Fruit fly (Drosophila melanogaster): ENCODE results near the gene ATPsynCF6.
A peak's percentile ranks its signal among the peaks of the same experiment; 100 is the strongest.

The ATPsynCF6 gene

DNA sequence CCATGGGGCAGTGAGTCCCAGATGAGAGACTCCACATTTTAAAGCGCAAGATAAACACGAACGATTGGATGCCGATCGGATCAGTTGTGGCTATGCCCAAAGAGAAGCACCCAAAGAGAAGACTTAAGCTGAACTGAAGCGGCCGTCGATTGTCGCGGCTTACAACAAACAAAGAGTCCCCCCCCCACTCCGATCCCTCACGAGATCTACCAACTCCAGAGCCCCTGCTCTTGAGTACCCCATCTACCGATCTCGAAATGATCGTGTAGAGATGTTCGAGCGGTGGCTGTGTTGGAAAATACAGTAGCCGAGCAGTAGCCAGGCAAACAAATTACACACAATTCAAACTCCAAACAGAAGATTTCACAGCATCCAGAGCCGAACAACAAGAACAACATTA, 30.2 kb downstream of the ATPsynCF6 start (continued):
- TF ChIP-seq crol (GFP tag; IDR thresholded peaks at IDR 0.05) (peak; percentile 72), CG2875 (GFP tag; optimal IDR thresholded peaks at IDR 0.05) (no peak), CG8281 (tag; optimal IDR thresholded peaks at IDR 0.05) (no peak), danr (GFP tag; IDR thresholded peaks at IDR 0.05) (no peak), oc (tag; optimal IDR thresholded peaks at IDR 0.05) (peak; percentile 45), emc (GFP tag; optimal IDR thresholded peaks at IDR 0.05) (no peak), CG34422 (GFP tag; IDR thresholded peaks at IDR 0.05) (no peak), HLHmδ (GFP tag; optimal IDR thresholded peaks at IDR 0.05) (no peak), CG31388 (GFP tag; optimal IDR thresholded peaks at IDR 0.05) (no peak), CG2199 (GFP tag; IDR thresholded peaks at IDR 0.05) (0 out of 3 replicates have a peak, but pooled peaks have one; percentile 49), sens (GFP tag) (peak; percentile 6), Fer2 (tag; optimal IDR thresholded peaks at IDR 0.05) (no peak), CG7839 (tag; optimal IDR thresholded peaks at IDR 0.05) (no peak), CG17568 (GFP tag; optimal IDR thresholded peaks at IDR 0.05) (no peak), Doc3 (GFP tag; IDR thresholded peaks at IDR 0.05; ENCODE audit: partially characterized antibody) (no peak), bab2 (GFP tag; optimal IDR thresholded peaks at IDR 0.05) (no peak), CG6654 (GFP tag; optimal IDR thresholded peaks at IDR 0.05) (no peak), CG4360 (GFP tag; IDR thresholded peaks at IDR 0.05) (peak; percentile 42; the same call in 1 of the 2 replicates), sim (GFP tag; IDR thresholded peaks at IDR 0.05) (no peak), Neu2 (GFP tag; optimal IDR thresholded peaks at IDR 0.05; ENCODE audit: borderline replicate concordance) (no peak), Ravus (GFP tag; IDR thresholded peaks at IDR 0.05) (no peak), slou (GFP tag; optimal IDR thresholded peaks at IDR 0.05) (no peak), tio (GFP tag; optimal IDR thresholded peaks at IDR 0.05) (no peak), grn (GFP tag; optimal IDR thresholded peaks at IDR 0.05) (peak; percentile 8)

dm6 chr3R:23323639-23324350, 32.1 kb downstream of the ATPsynCF6 start:
- TF ChIP-seq btn (GFP tag; optimal IDR thresholded peaks at IDR 0.05) (no peak), salm (tag; optimal IDR thresholded peaks at IDR 0.05) (no peak), CG10543 (GFP tag; optimal IDR thresholded peaks at IDR 0.05) (peak; percentile 43), CG12769 (tag; optimal IDR thresholded peaks at IDR 0.05) (peak; percentile 32), Gsc (GFP tag; IDR thresholded peaks at IDR 0.05) (no peak), CG5180 (GFP tag; optimal IDR thresholded peaks at IDR 0.05) (peak; percentile 11), CG30020 (tag; optimal IDR thresholded peaks at IDR 0.05) (no peak), onecut (GFP tag; IDR thresholded peaks at IDR 0.05) (0 out of 2 replicates have a peak, but pooled peaks have one; percentile 30), CG15073 (GFP tag; optimal IDR thresholded peaks at IDR 0.05) (no peak), Deaf1 (tag; optimal IDR thresholded peaks at IDR 0.05) (peak; percentile 83), Trl (optimal IDR thresholded peaks at IDR 0.05) (no peak), Trl (GFP tag; optimal IDR thresholded peaks at IDR 0.05) (no peak), CG11560 (tag; IDR thresholded peaks at IDR 0.05) (no peak), Dek (tag; optimal IDR thresholded peaks at IDR 0.05) (no peak), CG32767 (GFP tag; IDR thresholded peaks at IDR 0.05) (0 out of 2 replicates have a peak, but pooled peaks have one; percentile 15), CrebB (tag; optimal IDR thresholded peaks at IDR 0.05) (no peak), CG13123 (GFP tag; optimal IDR thresholded peaks at IDR 0.05) (no peak), CG32532 (GFP tag; IDR thresholded peaks at IDR 0.05) (peak; percentile 37; the same call in 1 of the 2 replicates)

Data from whole organism, embryonic.